Worm (Caenorhabditis elegans): ENCODE measurements around the gene T24C4.2.

DNA sequence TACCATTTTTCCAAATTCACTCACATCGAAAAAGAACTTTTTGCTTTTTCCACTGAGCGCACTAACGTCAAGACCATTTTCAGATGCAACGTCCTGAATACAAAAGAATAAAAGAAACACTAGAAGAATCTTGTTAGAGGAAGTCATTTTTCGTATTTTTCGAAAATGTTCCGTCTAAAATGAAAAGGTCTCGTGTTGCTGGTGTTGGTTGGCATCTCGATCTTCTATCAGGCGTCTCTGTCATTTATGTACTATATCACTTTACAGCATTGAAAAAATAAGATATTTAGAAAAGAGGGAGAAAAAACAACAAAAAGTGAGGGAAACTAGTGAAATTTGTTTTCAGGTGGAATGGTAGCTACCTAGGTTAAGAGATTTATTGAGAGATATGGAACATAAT lies 28.6 kb downstream of the T24C4.2 start, which contains the start of gene K02F3.9:
- TF ChIP-seq lsy-2 (tag; optimal IDR thresholded peaks at IDR 0.05), result no peak
- no peak for TF ChIP-seq lin-39 (tag; optimal IDR thresholded peaks at IDR 0.05)
- no peak for TF ChIP-seq ztf-4 (tag; optimal IDR thresholded peaks at IDR 0.05)
- TF ChIP-seq ama-1 (optimal IDR thresholded peaks at IDR 0.05), result no peak
- no peak for TF ChIP-seq nhr-237 (tag; optimal IDR thresholded peaks at IDR 0.05)
- TF ChIP-seq nhr-129 (tag; optimal IDR thresholded peaks at IDR 0.05), result no peak
- no peak for TF ChIP-seq nhr-12 (tag; optimal IDR thresholded peaks at IDR 0.05)
- TF ChIP-seq ceh-16 (tag; optimal IDR thresholded peaks at IDR 0.05), result no peak
- TF ChIP-seq mbf-1 (tag; optimal IDR thresholded peaks at IDR 0.05), result no peak
- TF ChIP-seq nhr-6 (tag; optimal IDR thresholded peaks at IDR 0.05), result no peak
- TF ChIP-seq ceh-82 (tag; optimal IDR thresholded peaks at IDR 0.05), result no peak
- no peak for TF ChIP-seq R02D3.7 (tag; optimal IDR thresholded peaks at IDR 0.05)

All from whole organism, L2 larva.